Fruit fly (Drosophila melanogaster) whole organism, pupa: Measurements from ENCODE around the gene CG12692.

ENCODE experiments used
- CG13204 ChIP-seq: fragments of 200-800 bp; sonication (Bioruptor generic); optimal IDR thresholded peaks from 2 replicates; lab custom pipeline; 2018; ENCODE audit warnings: missing biosample characterization, mild to moderate bottlenecking, missing genetic modification characterization, moderate library complexity
- CG17806 ChIP-seq: fragments of 200-800 bp; sonication (Bioruptor generic); optimal IDR thresholded peaks from 2 replicates; lab custom pipeline; 2018; ENCODE audit warnings: missing biosample characterization, mild to moderate bottlenecking, missing genetic modification characterization, moderate library complexity
- CG4496 ChIP-seq: fragments of 200-800 bp; sonication (Bioruptor generic); IDR thresholded peaks from 3 replicates; pipeline ENCODE4 v1.3.6; 2022; ENCODE audit warnings: missing biosample characterization, missing genetic modification characterization
- CG9948 ChIP-seq: fragments of 200-800 bp; sonication (Bioruptor generic); optimal IDR thresholded peaks from 2 replicates; lab custom pipeline; 2018; ENCODE audit warnings: missing biosample characterization, mild to moderate bottlenecking, missing genetic modification characterization, moderate library complexity
- Ets98B ChIP-seq: fragments of 200-800 bp; sonication (Bioruptor generic); IDR thresholded peaks from 2 replicates; pipeline ENCODE4 v1.3.6; 2022; ENCODE audit warnings: missing biosample characterization, missing genetic modification characterization
- fd96Ca ChIP-seq: fragments of 200-800 bp; sonication (Bioruptor generic); IDR thresholded peaks from 3 replicates; pipeline ENCODE4 v1.3.6; 2022; ENCODE audit warnings: missing biosample characterization, missing genetic modification characterization
- gl ChIP-seq: fragments of 200-800 bp; sonication (Bioruptor generic); optimal IDR thresholded peaks from 2 replicates; lab custom pipeline; 2018; ENCODE audit warnings: missing biosample characterization, mild to moderate bottlenecking, missing genetic modification characterization

DNA sequence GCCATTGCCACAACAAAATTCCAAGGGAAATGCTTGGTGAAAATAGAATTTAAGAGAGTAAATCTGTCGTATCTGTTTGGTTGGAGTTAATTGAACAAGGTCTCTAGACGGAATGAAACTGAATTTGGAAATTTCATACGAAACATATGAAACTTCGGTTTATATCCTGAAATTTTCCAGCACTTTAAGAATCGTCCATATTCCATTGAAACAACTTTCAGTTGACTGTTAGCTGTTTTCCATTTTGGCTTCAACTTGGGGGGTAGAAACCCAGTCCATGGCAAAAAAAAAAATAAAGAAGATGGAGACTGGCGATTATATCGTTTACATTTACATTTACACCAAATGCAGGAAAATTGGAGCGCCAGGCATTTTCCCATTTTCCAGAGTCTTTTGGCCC lies 9.6 kb upstream of the CG12692 start, which contains the start of gene CG15579:
- TF ChIP-seq CG9948 (tag; lab: Kevin White, UChicago) = no peak
- no peak for TF ChIP-seq CG13204
- no peak for TF ChIP-seq gl (tag; lab: Kevin White, UChicago)
- no peak for TF ChIP-seq CG17806 (tag; lab: Kevin White, UChicago)
- no peak for TF ChIP-seq fd96Ca (GFP tag; lab: Robert Waterston, UW)
- no peak for TF ChIP-seq Ets98B (GFP tag; lab: Robert Waterston, UW)
- TF ChIP-seq CG4496 = no peak
